Fruit fly (Drosophila melanogaster) S2 (cell line): ENCODE data around the gene MED20.
A peak's percentile ranks its signal among the peaks of the same experiment; 100 is the strongest.

ENCODE experiments used
- CG8478 ChIP-seq: fragments of >200 bp; optimal IDR thresholded peaks from 2 replicates; lab custom pipeline; 2018
- CTCF ChIP-seq, 2 experiments: fragments of >200 bp; optimal IDR thresholded peaks; 2 replicates each; lab custom pipeline; 2018

Gene MED20

DNA sequence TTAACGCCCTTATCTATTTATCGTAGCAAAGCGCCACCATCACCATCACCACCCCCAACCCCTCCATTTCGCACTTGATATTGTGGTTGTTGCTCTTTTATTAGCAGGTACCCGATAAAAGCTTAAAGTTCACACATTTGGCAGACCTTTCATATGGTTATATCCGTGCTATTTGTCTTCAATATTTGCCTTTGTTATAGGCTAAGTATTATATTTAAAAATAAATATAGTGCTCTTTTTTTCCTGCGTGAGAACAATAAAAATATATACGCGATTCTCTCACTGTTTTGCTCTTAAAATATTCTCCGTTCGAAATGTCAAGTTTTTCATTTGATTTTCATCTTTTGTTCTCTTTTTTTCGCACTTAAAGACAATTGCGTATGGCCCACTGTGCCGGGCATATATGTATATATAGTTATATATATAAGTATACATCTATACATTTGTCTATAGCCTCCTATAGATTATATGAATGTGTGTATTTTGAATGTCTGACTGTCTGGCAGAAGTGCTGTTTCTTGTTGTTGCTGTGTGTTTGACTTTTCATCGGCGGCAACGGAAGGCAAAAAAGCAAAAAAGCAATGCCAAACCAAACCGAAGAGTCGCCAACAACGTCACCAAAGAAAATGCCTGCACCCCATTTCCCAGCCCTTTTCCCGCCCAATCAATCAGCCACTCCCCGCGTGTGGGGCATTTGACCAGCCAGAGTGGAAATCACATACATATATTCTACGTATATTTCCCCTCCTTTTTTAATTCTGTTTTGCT lies 21.6 kb upstream of the MED20 start:
- TF ChIP-seq CTCF (optimal IDR thresholded peaks at IDR 0.05; lab: Kevin White, UChicago) (no peak), CG8478 (lab: Kevin White, UChicago) (no peak)

DNA sequence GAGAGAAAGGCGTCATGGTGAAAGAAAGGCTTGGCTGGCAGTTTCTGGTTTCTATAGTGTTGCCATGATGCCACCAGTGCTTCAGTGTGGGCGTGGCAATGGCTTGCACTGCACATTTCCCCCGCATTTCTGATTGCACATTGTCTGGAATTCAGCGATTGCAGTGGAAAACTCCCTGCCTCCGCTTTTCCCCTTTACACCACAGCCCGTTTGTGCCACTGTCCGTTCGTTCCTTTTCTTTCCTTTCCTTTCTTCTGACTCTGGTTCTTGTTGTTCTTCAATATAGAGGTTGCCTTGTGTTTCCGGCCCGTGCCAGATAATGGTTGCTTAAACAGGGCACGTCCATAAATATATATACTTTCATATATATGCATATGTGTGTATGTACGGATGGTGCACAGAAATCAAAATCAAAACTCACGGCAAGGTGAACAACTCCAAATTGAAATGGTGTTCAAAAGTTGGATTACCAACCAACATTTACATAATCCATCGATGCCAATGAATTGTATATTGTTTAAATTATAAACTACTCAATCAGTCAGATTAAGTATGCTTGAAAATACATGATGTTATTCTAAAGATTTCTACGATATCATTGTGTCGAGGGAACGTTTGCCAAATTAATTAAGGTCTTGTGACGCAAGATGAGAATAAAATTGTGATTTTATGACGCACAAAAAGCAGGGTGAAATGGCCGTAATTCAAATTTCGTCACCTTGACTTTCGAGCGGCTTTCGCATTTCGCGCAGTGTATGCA lies 20.7 kb upstream of the MED20 start:
- no peak for TF ChIP-seq CG8478 (lab: Kevin White, UChicago)
- TF ChIP-seq CTCF (optimal IDR thresholded peaks at IDR 0.05; lab: Kevin White, UChicago): no peak

DNA sequence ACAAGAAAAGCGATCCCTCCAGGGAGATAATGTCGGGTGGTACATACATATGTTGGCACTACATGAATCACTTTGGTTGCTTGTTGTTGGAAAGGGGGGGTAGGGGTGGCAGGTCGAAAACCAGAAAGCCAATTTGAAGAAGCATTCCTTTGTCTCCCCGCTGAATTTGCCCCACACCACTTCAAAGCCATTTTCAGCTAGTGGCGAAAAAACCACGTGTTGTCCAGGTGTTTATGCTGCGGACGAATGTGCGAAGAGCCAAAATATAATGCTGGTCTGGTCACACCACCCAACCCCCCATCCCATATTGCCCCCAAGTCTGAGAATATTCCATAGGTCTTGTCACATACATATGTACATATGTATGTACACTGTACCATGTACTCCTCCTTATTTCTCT lies 19.3 kb upstream of the MED20 start:
- no peak for TF ChIP-seq CTCF (optimal IDR thresholded peaks at IDR 0.05; lab: Kevin White, UChicago)
- TF ChIP-seq CG8478 (lab: Kevin White, UChicago): no peak

DNA sequence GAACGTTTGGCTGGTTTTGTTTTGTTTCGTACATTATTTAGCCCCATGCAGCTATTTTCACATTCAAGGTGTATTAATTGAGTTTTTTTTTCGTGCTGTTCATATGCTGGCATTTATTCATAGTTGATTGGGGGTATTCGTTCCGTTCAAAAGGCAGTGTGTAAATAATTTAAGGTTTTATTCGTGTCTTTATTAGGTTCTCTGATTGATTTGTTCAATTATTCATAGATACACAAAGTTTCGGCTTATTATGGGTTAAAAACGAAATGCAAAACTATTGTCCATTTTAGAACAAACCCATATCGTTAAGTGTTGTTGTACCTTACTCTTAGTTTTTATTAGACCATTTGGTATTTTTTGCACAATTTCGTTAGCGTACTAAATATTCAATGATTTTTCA lies 18.8 kb upstream of the MED20 start:
- TF ChIP-seq CTCF (optimal IDR thresholded peaks at IDR 0.05; lab: Kevin White, UChicago) (no peak), CG8478 (lab: Kevin White, UChicago) (no peak)

DNA sequence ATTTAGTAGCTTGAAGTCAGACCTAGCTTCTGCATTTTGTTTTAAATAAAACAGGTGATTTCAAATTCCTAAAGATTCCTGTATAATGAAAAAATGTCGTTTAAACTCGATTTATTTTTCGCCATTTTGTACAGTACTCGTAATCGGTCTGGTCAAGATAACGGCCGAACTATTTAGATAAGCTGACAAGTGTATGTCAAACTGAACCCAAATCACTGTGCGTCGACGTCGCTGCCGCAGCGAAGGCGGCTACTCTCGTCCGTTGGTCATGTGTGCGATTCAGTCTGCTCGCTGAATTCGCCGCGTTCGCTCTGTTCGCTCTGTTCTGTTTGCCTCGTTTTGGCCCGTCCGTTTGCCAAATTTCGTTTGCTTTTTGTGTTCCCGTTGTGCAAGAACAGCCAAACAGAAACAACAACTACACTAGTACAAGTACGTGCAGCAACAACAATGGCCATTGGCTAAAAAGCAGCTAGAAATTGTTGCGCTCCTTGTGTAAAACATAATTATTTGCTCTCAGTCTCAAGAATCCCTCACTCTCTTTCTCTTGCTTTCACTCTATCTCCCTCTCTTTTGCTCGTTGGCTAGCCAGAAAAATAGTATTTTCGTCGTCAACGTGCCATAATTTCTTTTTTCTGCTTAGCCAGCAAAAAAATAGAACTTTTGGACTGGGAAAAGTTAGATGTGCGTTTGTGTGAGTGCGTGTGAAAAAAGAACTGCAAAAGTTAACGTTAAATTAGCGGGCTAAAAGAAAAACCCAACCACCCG lies 15.6 kb upstream of the MED20 start:
- TF ChIP-seq CG8478 (lab: Kevin White, UChicago): no peak
- TF ChIP-seq CTCF (optimal IDR thresholded peaks at IDR 0.05; lab: Kevin White, UChicago): no peak

DNA sequence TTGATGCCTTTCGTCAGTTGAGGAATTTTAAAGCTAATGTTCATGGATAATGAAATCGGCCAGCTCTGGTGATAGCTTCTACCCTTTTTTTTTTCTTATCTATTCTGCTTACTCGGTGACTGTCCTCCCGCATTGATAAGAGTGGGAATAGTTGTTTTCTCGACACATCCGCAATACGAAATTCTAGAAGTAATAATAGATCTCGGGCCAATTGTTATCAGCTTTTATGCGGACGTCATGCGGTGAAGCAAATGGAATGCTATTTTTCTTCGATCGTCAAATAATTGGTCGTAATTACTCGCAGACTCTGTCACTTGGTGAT lies 14.8 kb upstream of the MED20 start:
- TF ChIP-seq CTCF (optimal IDR thresholded peaks at IDR 0.05; lab: Kevin White, UChicago): no peak

DNA sequence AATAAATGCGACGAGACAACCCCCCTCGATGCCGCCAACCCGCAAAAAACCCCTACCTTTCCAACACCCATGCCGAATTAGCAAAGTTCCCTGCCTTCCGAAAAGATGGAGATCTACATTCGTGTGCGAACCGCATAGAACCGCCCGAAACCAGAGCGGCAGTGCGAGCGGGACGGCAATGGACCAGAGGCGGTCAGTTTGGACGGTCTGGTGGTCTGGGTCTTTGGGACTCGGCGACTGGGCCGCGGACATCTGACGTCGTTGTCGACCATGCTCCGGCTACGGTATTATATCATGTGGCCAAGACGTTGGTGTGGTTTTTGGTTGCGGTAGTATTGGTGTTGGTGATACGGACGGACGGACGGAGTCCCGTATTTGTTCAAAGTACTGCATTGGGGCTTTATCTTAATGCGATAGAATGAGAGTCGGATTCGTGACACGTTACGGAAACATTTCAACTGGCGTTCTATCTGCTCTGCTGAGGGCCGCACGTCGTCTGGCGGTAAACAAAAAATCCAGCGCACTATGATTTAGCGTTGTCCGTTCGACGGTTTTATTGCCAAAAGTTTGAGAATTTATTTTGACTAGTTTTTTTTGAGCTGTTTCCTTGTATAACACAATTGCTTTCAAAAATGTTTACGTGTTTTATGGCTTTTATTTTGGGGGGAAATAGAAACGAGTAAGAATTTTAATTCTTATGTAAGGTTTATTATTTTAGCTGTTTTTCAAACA lies 14.3 kb upstream of the MED20 start:
- TF ChIP-seq CG8478 (lab: Kevin White, UChicago): no peak
- no peak for TF ChIP-seq CTCF (optimal IDR thresholded peaks at IDR 0.05; lab: Kevin White, UChicago)

DNA sequence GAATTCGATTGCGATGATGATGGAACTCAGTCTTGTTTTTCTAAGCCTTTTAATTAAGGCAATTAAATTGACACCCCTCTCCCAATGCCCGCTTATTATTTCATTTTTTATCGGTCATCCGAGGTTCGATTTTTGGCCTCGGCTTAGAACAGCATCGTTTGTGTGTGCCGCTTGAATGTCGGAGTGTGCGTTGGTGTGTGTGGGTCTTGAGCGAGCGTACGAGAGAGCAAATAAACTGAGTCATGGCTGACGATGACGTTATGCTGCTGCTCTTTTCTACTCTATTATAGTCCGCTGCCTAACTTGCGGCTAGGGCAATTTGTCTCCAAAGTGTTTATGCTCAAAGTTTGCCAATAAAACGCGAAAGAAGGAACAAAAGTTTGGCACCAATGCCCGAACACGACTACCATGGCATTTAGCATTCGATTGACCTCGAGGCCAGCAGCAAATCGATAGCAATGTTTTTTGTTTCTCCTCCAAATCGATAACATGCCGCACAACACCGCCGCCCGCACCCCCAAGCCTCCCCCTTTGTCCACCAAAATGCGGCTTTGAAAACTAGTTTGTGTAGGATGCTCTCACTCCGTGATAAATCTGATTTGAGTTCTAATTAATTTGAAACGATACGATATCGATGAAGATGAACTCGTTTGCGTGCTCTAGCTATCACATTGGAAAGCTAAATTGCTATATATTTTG lies 13.0 kb upstream of the MED20 start:
- TF ChIP-seq CTCF (optimal IDR thresholded peaks at IDR 0.05; lab: Kevin White, UChicago) (no peak), CG8478 (lab: Kevin White, UChicago) (no peak)

DNA sequence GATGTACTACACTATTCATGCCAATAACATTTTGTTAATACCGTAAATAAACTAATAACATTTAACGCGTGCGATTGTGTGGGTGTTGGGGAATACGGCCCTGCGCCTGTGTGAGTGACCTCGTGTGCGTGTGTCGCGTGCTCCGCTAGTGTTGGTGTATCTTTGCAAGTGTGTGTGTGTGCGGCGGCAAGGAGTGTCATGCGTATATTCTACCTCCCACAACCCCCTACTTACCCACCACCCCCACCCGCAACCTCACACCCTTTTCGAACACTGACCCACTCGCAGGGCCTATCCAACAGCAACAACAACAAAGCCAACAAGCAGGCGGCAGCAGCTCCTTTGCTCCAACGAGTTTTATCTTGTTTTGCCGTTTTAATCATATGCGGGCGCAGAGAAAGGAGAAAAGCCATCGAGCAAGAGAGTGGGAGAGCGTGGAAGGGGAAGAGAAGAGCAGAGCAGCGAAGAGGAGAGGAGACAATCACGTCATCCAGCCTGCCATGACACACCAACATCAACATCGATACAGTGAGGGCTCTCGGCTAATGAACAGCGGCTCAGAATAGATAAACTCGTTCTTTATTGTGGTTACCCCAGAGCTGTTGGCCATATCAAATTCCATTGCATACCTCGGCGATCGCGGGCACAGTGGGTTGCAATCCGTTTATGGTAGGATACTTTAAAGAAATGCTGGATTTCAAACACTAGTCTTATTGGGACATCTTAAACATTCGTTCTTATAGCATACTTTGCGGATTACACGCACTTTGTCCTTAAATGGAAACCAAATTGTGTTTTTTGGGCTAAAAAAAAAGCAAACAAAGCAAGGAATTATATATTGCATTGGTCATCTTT lies 11.9 kb upstream of the MED20 start:
- TF ChIP-seq CG8478 (lab: Kevin White, UChicago) (no peak), CTCF (optimal IDR thresholded peaks at IDR 0.05; lab: Kevin White, UChicago) (peak in 1 of 2 experiments; percentile 4)

DNA sequence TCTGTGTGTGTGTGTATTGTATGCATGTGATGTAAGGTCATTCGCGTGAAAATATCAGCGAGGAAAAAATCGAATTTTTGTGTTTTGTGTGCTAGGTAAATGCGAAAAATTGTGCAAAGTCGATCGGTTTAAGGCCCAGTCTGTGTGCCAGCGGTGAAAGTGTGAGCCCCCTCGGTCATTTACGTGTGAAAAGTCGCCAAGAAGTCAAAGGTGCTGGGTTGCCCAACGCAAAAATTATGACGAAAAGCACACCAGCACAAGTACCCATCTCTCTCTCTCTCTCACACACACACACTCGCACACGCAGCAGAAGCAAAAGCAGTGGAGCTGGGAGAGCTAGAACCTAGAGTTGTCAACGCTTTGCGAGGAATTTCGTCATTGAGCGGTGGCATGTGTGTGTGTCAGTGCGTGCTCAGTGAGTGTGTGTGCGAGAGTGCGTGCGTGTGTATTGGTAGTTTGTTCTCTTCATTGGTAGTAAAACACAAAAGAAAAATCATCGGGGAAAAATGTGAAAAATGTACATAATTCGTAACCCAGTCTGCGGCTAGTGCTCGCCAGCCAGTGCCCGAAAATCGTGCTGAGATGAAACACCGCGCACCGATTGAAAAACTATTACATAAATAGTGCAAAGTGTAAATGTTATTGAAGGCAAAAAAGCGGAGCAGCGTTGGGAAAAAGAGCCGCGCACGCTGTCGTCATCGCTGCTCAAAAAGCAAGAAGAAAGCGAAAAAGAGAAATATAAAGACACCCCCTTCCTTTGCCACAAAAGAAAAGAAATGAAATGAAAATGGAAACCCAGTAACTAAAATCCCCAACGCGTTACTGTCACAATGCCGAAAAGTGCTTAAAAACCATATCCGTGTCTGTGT lies 11.0 kb upstream of the MED20 start:
- no peak for TF ChIP-seq CG8478 (lab: Kevin White, UChicago)
- TF ChIP-seq CTCF (optimal IDR thresholded peaks at IDR 0.05; lab: Kevin White, UChicago): no peak

DNA sequence CACCGCTTCAGTTG lies 10.6 kb upstream of the MED20 start, which contains the start of gene Bsg:
Gene Bsg, plus strand, starts transcription at position 8 of the 14 bp plus-strand sequence.
- TF ChIP-seq CTCF (optimal IDR thresholded peaks at IDR 0.05; lab: Kevin White, UChicago) (no peak), CG8478 (lab: Kevin White, UChicago) (no peak)

DNA sequence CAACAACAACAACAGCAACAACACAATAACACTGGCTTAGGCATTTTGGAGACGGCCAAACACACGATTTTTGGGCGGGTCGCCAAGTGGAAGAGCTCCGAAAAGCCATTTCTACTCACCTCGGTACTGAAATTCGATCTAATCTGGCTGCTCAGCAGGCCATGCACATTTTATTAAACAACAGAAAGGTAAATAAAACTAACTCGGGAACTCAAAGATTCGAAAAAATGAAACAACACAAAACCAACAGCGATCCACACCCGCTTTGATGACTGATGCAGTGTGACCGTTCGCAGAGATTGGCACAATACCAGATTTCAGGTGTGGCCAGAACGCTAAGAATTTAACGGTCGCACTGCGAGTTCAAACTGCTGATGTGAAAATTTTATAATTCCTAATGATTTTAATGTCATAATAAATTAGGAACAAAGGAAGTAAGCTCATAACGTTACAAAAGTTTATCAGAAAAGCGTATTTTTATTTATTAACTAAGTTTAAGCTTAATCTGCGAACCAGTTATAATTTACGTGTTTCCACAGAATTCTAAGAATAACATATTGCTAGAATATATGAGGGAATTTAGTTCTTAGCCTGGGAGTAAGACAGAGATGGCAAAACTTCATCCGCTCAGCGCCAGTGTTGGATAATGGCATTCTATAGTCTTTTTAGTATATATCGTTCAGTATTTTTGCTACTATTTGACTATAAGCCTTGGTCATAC lies 10.2 kb upstream of the MED20 start, which contains the start of gene Mcr:
Gene Mcr, minus strand, starts transcription at position 291 of the 721 bp plus-strand sequence.
- TF ChIP-seq CTCF (optimal IDR thresholded peaks at IDR 0.05; lab: Kevin White, UChicago) (no peak), CG8478 (lab: Kevin White, UChicago) (no peak)
